Worm (Caenorhabditis elegans) whole organism, L2 larva: Measurements from ENCODE around the gene tbx-33.

Experiments
- C34F6.9 ChIP-seq: fragments of 150-350 bp; optimal IDR thresholded peaks from 2 replicates; lab custom pipeline; 2014; ENCODE audit warnings: missing biosample characterization, missing genetic modification characterization
- ama-1 ChIP-seq: fragments of 150-350 bp; optimal IDR thresholded peaks from 2 replicates; lab custom pipeline; 2018; ENCODE audit warnings: inconsistent platforms
- blmp-1 ChIP-seq: sonication (generic microtip); optimal IDR thresholded peaks from 2 replicates; lab custom pipeline; 2017; ENCODE audit warnings: missing genetic modification characterization, mild to moderate bottlenecking, missing compliant biosample characterization, antibody characterized with exemption, moderate library complexity; ENCODE audit not compliant: insufficient read depth
- ceh-82 ChIP-seq: fragments of 150-350 bp; optimal IDR thresholded peaks from 2 replicates; lab custom pipeline; 2014; ENCODE audit warnings: missing biosample characterization, missing genetic modification characterization
- elt-1 ChIP-seq: fragments of 150-350 bp; optimal IDR thresholded peaks from 2 replicates; lab custom pipeline; 2014; ENCODE audit warnings: missing biosample characterization, missing genetic modification characterization
- fos-1 ChIP-seq: fragments of 150-350 bp; optimal IDR thresholded peaks from 2 replicates; lab custom pipeline; 2014; ENCODE audit warnings: missing biosample characterization, missing genetic modification characterization
- lin-39 ChIP-seq: fragments of 150-350 bp; optimal IDR thresholded peaks from 2 replicates; lab custom pipeline; 2014; ENCODE audit warnings: missing biosample characterization, missing genetic modification reagents, missing genetic modification characterization
- nhr-12 ChIP-seq: fragments of 150-350 bp; optimal IDR thresholded peaks from 2 replicates; lab custom pipeline; 2014; ENCODE audit warnings: missing biosample characterization, missing genetic modification characterization
- nhr-77 ChIP-seq: fragments of 150-350 bp; optimal IDR thresholded peaks from 2 replicates; lab custom pipeline; 2014; ENCODE audit warnings: missing biosample characterization, missing genetic modification characterization
- sma-9 ChIP-seq, 2 experiments: fragments of 150-350 bp in 1 of 2; sonication (generic microtip) in 1 of 2; optimal IDR thresholded peaks; 2 replicates each; lab custom pipeline; 2014 to 2016; ENCODE audit warnings: missing genetic modification characterization in 2 of 2, mild to moderate bottlenecking in 1 of 2, missing biosample characterization in 1 of 2, missing compliant biosample characterization in 1 of 2, missing genetic modification reagents in 1 of 2, moderate library complexity in 1 of 2
- unc-62 ChIP-seq: fragments of 150-350 bp; optimal IDR thresholded peaks from 2 replicates; lab custom pipeline; 2014; ENCODE audit warnings: missing biosample characterization, missing genetic modification reagents, missing genetic modification characterization
- zag-1 ChIP-seq: fragments of 150-350 bp; optimal IDR thresholded peaks from 2 replicates; lab custom pipeline; 2014; ENCODE audit warnings: missing biosample characterization, missing genetic modification characterization

- TF ChIP-seq C34F6.9 (tag; lab: Kevin White, UChicago) (no peak), unc-62 (no peak), fos-1 (tag; lab: Kevin White, UChicago) (no peak), blmp-1 (tag; lab: Kevin White, UChicago) (no peak), zag-1 (no peak), ceh-82 (no peak), ama-1 (lab: Kevin White, UChicago) (no peak), nhr-77 (no peak), nhr-12 (tag; lab: Kevin White, UChicago) (no peak), sma-9 (GFP tag; optimal IDR thresholded peaks at IDR 0.05; lab: Kevin White, UChicago) (no peak), sma-9 (tag; optimal IDR thresholded peaks at IDR 0.05; lab: Kevin White, UChicago) (no peak), lin-39 (no peak), elt-1 (no peak)
These were observed 27.1 kb downstream of the tbx-33 start, which contains the start of gene Y66D12A.30 for ce11 chrIII:11609568-11609967.
